Worm (Caenorhabditis elegans) whole organism, young adult: ENCODE measurements around the gene Y43C5B.3.

Source experiments
- B0261.1 ChIP-seq: sonication (generic microtip); optimal IDR thresholded peaks from 2 replicates; lab custom pipeline; 2016; ENCODE audit warnings: mild to moderate bottlenecking, missing genetic modification characterization, moderate library complexity, missing compliant biosample characterization
- C06A6.2 ChIP-seq: fragments of 200-800 bp; sonication (Bioruptor generic); conservative IDR thresholded peaks from 2 replicates; pipeline ENCODE4 v1.3.6; 2022; ENCODE audit warnings: missing genetic modification characterization, missing compliant biosample characterization
- F37B4.10 ChIP-seq: fragments of 200-800 bp; sonication (Bioruptor generic); IDR thresholded peaks from 2 replicates; pipeline ENCODE4 v1.3.6; 2022; ENCODE audit warnings: missing genetic modification characterization, missing compliant biosample characterization
- F52B5.7 ChIP-seq: sonication (generic microtip); optimal IDR thresholded peaks from 2 replicates; lab custom pipeline; 2016; ENCODE audit warnings: mild to moderate bottlenecking, missing genetic modification characterization, missing compliant biosample characterization
- F57A8.1 ChIP-seq: fragments of 200-800 bp; sonication (Bioruptor generic); optimal IDR thresholded peaks from 2 replicates; lab custom pipeline; 2018; ENCODE audit warnings: mild to moderate bottlenecking, missing genetic modification characterization, moderate library complexity, missing compliant biosample characterization
- F57C9.4 ChIP-seq: sonication (generic microtip); optimal IDR thresholded peaks from 2 replicates; lab custom pipeline; 2017; ENCODE audit warnings: mild to moderate bottlenecking, missing genetic modification characterization, missing compliant biosample characterization
- K12H6.12 ChIP-seq: fragments of 200-800 bp; sonication (Bioruptor generic); optimal IDR thresholded peaks from 2 replicates; lab custom pipeline; 2018; ENCODE audit warnings: mild to moderate bottlenecking, missing genetic modification characterization, missing compliant biosample characterization
- Y95B8A.8 ChIP-seq: fragments of 200-800 bp; sonication (Bioruptor generic); IDR thresholded peaks from 2 replicates; pipeline ENCODE4 v1.3.6; 2022; ENCODE audit warnings: missing genetic modification reagents, missing genetic modification characterization, missing compliant biosample characterization
- aptf-2 ChIP-seq: fragments of 200-800 bp; sonication (Bioruptor generic); conservative IDR thresholded peaks from 2 replicates; pipeline ENCODE4 v1.3.6; 2022; ENCODE audit warnings: missing genetic modification reagents, missing genetic modification characterization, missing compliant biosample characterization
- cebp-1 ChIP-seq, 2 experiments: fragments of 200-800 bp in 1 of 2; sonication (Bioruptor generic) in 1 of 2; sonication (generic microtip) in 1 of 2; IDR thresholded peaks in 1 of 2; optimal IDR thresholded peaks in 1 of 2; 2 replicates each; pipeline versions ENCODE4 v1.3.6 to Lab custom; 2017 to 2022; ENCODE audit warnings: missing compliant biosample characterization in 2 of 2, missing genetic modification characterization in 2 of 2, mild to moderate bottlenecking in 1 of 2, missing genetic modification reagents in 1 of 2, moderate library complexity in 1 of 2
- ceh-100 ChIP-seq: fragments of 200-800 bp; sonication (Bioruptor generic); IDR thresholded peaks from 2 replicates; pipeline ENCODE4 v1.3.6; 2022; ENCODE audit warnings: missing genetic modification reagents, missing genetic modification characterization, missing compliant biosample characterization
- chd-7 ChIP-seq: sonication (generic microtip); optimal IDR thresholded peaks from 2 replicates; lab custom pipeline; 2016; ENCODE audit warnings: mild to moderate bottlenecking, missing genetic modification characterization, moderate library complexity, missing compliant biosample characterization
- egl-18 ChIP-seq: fragments of 200-800 bp; sonication (Bioruptor generic); IDR thresholded peaks from 2 replicates; pipeline ENCODE4 v1.3.6; 2022; ENCODE audit warnings: missing genetic modification reagents, missing genetic modification characterization, missing compliant biosample characterization
- egl-44 ChIP-seq: fragments of 200-800 bp; sonication (Bioruptor generic); IDR thresholded peaks from 2 replicates; pipeline ENCODE4 v1.3.6; 2022; ENCODE audit warnings: missing genetic modification reagents, missing genetic modification characterization, missing compliant biosample characterization
- fkh-3 ChIP-seq: sonication (generic microtip); optimal IDR thresholded peaks from 2 replicates; lab custom pipeline; 2016; ENCODE audit warnings: mild to moderate bottlenecking, missing genetic modification characterization, missing compliant biosample characterization
- gei-17 ChIP-seq: fragments of 200-800 bp; sonication (Bioruptor generic); optimal IDR thresholded peaks from 2 replicates; lab custom pipeline; 2018; ENCODE audit warnings: mild to moderate bottlenecking, missing genetic modification characterization, missing compliant biosample characterization
- hmg-1.2 ChIP-seq: fragments of 200-800 bp; sonication (Bioruptor generic); IDR thresholded peaks from 2 replicates; pipeline ENCODE4 v1.3.6; 2022; ENCODE audit warnings: missing genetic modification reagents, missing genetic modification characterization, missing compliant biosample characterization
- hrde-1 ChIP-seq: sonication (generic microtip); optimal IDR thresholded peaks from 2 replicates; lab custom pipeline; 2016; ENCODE audit warnings: missing genetic modification characterization, mild to moderate bottlenecking, missing compliant biosample characterization, moderate library complexity, missing genotype, missing genetic modification reagents, borderline replicate concordance
- hsf-1 ChIP-seq: fragments of 200-800 bp; sonication (Bioruptor generic); IDR thresholded peaks from 2 replicates; pipeline ENCODE4 v1.3.6; 2022; ENCODE audit warnings: missing genetic modification reagents, missing genetic modification characterization, missing compliant biosample characterization
- lin-26 ChIP-seq: fragments of 200-800 bp; sonication (Bioruptor generic); IDR thresholded peaks from 2 replicates; pipeline ENCODE4 v1.3.6; 2022; ENCODE audit warnings: missing genetic modification reagents, missing genetic modification characterization, missing compliant biosample characterization
- lin-35 ChIP-seq, 3 experiments: fragments of 150-350 bp in 2 of 3; sonication (generic microtip) in 1 of 3; optimal IDR thresholded peaks; 2 replicates each; lab custom pipeline; 2014 to 2018; ENCODE audit warnings: missing biosample characterization in 3 of 3, missing genetic modification characterization in 3 of 3, missing genetic modification reagents in 3 of 3
- lin-40 ChIP-seq: sonication (generic microtip); optimal IDR thresholded peaks from 2 replicates; lab custom pipeline; 2016; ENCODE audit warnings: missing genetic modification characterization, mild to moderate bottlenecking, missing compliant biosample characterization, missing genotype, missing genetic modification reagents
- lir-1 ChIP-seq: fragments of 200-800 bp; sonication (Bioruptor generic); conservative IDR thresholded peaks from 2 replicates; pipeline ENCODE4 v1.3.6; 2022; ENCODE audit warnings: missing genetic modification reagents, missing genetic modification characterization, missing compliant biosample characterization
- madf-3 ChIP-seq: fragments of 200-800 bp; sonication (Bioruptor generic); IDR thresholded peaks from 2 replicates; pipeline ENCODE4 v1.3.6; 2022; ENCODE audit warnings: missing genetic modification reagents, missing genetic modification characterization, missing compliant biosample characterization
- mxl-1 ChIP-seq: sonication (generic microtip); optimal IDR thresholded peaks from 2 replicates; lab custom pipeline; 2016; ENCODE audit warnings: missing genetic modification characterization, missing compliant biosample characterization
- pha-4 ChIP-seq: fragments of 150-350 bp; sonication (generic microtip); optimal IDR thresholded peaks from 2 replicates; lab custom pipeline; 2014; ENCODE audit warnings: missing biosample characterization, missing genetic modification reagents, missing genetic modification characterization
- repo-1 ChIP-seq: sonication (generic microtip); optimal IDR thresholded peaks from 2 replicates; lab custom pipeline; 2017; ENCODE audit warnings: mild to moderate bottlenecking, missing genetic modification characterization, missing compliant biosample characterization
- snpc-3.4 ChIP-seq: sonication (generic microtip); optimal IDR thresholded peaks from 2 replicates; lab custom pipeline; 2017; ENCODE audit warnings: missing genetic modification characterization, mild to moderate bottlenecking, missing compliant biosample characterization, antibody characterized with exemption, moderate library complexity, missing genotype, missing genetic modification reagents
- sptf-2 ChIP-seq: fragments of 200-800 bp; sonication (Bioruptor generic); optimal IDR thresholded peaks from 2 replicates; lab custom pipeline; 2018; ENCODE audit warnings: mild to moderate bottlenecking, missing genetic modification characterization, missing compliant biosample characterization
- tbp1 ChIP-seq: fragments of 200-800 bp; sonication (Bioruptor generic); optimal IDR thresholded peaks from 2 replicates; lab custom pipeline; 2018; ENCODE audit warnings: mild to moderate bottlenecking, missing genetic modification characterization, missing compliant biosample characterization
- zfh-2 ChIP-seq: fragments of 200-800 bp; sonication (Bioruptor generic); conservative IDR thresholded peaks from 2 replicates; pipeline ENCODE4 v1.3.6; 2022; ENCODE audit warnings: missing genetic modification reagents, missing genetic modification characterization, missing compliant biosample characterization
- ztf-26 ChIP-seq: sonication (generic microtip); optimal IDR thresholded peaks from 2 replicates; lab custom pipeline; 2017; ENCODE audit warnings: missing genetic modification characterization, missing compliant biosample characterization
- ztf-3 ChIP-seq: fragments of 200-800 bp; sonication (Bioruptor generic); optimal IDR thresholded peaks from 2 replicates; lab custom pipeline; 2018; ENCODE audit warnings: mild to moderate bottlenecking, missing genetic modification characterization, missing compliant biosample characterization
- ztf-6 ChIP-seq: fragments of 200-800 bp; sonication (Bioruptor generic); IDR thresholded peaks from 2 replicates; pipeline ENCODE4 v1.3.6; 2022; ENCODE audit warnings: missing genetic modification reagents, missing genetic modification characterization, missing compliant biosample characterization

Gene Y43C5B.3

DNA sequence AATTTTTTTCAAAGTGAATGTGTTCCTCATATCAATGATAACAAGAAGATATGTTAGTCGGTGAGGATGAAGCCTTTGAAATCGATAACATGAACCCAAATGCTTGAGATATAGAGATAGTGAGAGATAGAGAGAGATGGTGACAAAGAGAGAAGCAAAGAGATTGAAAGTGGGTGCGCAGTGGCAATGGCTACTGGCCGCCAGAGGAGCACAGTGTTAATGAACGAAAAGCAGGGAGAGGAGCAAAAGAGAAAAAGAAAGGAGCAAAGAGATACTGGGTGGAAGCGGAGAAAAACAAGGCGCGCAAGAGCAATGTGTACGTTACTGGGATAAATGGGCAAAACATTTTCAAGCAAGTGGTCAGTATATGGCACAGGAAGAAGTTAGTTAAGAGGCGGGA, 5.8 kb upstream of the Y43C5B.3 start:
- no peak for TF ChIP-seq F57A8.1 (GFP tag; lab: Kevin White, UChicago)
- peak; percentile 47; the same call in 1 of the 2 replicates for TF ChIP-seq zfh-2
- peak; percentile 40 for TF ChIP-seq K12H6.12 (tag; lab: Kevin White, UChicago)
- peak in 1 of 3 experiments; percentile 52 for TF ChIP-seq lin-35 (GFP tag; optimal IDR thresholded peaks at IDR 0.05; lab: Kevin White, UChicago)
- no peak for TF ChIP-seq aptf-2
- peak; percentile 5 for TF ChIP-seq chd-7 (tag; lab: Kevin White, UChicago)

DNA sequence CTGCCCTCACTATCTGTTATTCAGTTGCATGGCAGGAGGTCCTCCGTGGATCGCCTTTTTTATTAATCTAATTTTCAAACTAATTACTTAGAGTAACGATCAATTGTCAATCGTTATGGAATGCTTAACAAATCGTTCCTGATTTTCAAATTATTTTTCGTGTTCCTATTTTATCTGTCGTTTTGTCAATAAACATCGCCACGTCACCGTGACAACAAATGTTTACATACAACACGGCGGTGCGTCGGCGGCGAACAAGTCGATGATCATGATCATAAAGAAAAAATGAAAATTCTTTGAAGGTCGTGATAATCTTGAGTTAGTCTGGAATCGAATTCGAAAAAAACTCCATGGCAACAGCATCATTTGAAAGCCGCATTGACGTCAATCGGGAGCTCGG, 4.9 kb upstream of the Y43C5B.3 start:
- TF ChIP-seq lir-1 (GFP tag; lab: Robert Waterston, UW) (no peak), hrde-1 (tag; lab: Kevin White, UChicago) (no peak), lin-26 (GFP tag; lab: Robert Waterston, UW) (no peak), sptf-2 (GFP tag; lab: Kevin White, UChicago) (no peak)

DNA sequence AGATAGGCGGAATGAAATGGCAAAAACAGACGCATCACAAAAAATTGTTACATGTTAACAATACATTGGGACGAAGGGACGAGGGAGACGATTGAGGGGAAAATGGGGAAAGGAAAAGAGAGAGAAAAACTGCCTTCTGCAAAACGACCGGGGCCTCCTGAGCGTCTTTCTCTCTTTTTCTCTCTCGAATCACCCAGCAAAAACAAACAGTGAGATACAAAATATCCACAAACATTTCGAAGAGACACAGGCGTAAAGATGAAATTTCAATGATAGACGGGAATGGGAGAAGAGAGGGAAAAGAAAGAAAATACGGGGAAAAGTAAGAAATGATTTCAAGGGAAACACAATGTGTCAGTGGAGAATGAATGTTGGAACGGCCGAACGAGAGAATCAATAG, 4.4 kb upstream of the Y43C5B.3 start:
- TF ChIP-seq hmg-1.2 (GFP tag; lab: Robert Waterston, UW) = peak; percentile 56; the same call in 1 of the 2 replicates
- TF ChIP-seq ztf-3 (GFP tag; lab: Kevin White, UChicago) = no peak
- TF ChIP-seq lin-40 = peak; percentile 5
- TF ChIP-seq K12H6.12 (tag; lab: Kevin White, UChicago) = peak; percentile 43

DNA sequence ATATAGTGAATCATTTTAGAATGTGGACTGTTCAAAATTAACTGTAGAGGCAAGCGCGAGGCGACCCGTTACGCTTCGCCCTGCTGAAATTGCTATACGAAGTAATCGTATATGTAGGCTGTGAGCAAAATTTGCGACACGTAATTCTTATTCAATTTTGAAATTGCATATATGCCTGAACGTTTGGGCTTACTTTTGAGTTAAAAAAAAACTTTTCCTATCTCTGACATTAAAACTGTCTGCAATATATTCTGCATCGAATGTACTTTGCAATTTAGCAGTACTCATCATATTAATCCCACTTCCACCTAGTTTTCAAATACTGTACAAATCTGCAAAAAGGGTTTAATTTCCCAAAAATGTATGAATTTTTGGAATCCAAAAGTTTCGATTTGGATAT, 3.4 kb upstream of the Y43C5B.3 start:
- no peak for TF ChIP-seq B0261.1 (tag; lab: Kevin White, UChicago)
- TF ChIP-seq F57A8.1 (GFP tag; lab: Kevin White, UChicago) = no peak
- no peak for TF ChIP-seq ztf-6
- no peak for TF ChIP-seq lin-35 (GFP tag; optimal IDR thresholded peaks at IDR 0.05; lab: Kevin White, UChicago)
- no peak for TF ChIP-seq madf-3 (GFP tag; lab: Robert Waterston, UW)
- TF ChIP-seq cebp-1 (GFP tag; IDR thresholded peaks at IDR 0.05; lab: Robert Waterston, UW) = no peak
- no peak for TF ChIP-seq cebp-1 (tag; optimal IDR thresholded peaks at IDR 0.05; lab: Kevin White, UChicago)
- no peak for TF ChIP-seq egl-18 (GFP tag; lab: Robert Waterston, UW)
- no peak for TF ChIP-seq ceh-100
- no peak for TF ChIP-seq mxl-1 (tag; lab: Kevin White, UChicago)
- no peak for TF ChIP-seq F52B5.7 (tag; lab: Kevin White, UChicago)
- no peak for TF ChIP-seq tbp1

DNA sequence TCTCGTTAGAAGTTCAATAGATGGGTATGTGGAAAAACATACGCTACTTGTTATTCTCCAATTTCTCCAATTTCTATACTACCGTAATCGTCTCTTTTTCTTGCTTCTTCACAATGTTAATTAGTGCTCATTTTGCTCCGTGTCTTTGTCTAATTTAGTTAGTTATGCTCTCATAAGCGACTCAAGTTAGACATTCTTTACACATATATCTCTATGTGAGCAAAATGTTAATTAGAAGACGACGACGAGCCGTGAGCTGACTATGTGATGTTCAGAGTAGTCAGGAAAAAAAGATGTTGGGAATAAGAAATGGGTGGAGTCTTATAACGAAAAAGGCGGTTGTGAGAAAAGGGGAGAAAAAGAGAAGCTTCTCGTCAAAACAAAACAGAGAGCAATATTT, 2.9 kb upstream of the Y43C5B.3 start:
- TF ChIP-seq ztf-6 (no peak), B0261.1 (tag; lab: Kevin White, UChicago) (no peak), F37B4.10 (no peak), Y95B8A.8 (GFP tag; lab: Robert Waterston, UW) (no peak), F57C9.4 (tag; lab: Kevin White, UChicago) (no peak), snpc-3.4 (no peak), repo-1 (tag; lab: Kevin White, UChicago) (no peak), ztf-3 (GFP tag; lab: Kevin White, UChicago) (no peak), tbp1 (no peak), cebp-1 (GFP tag; IDR thresholded peaks at IDR 0.05; lab: Robert Waterston, UW) (no peak), cebp-1 (tag; optimal IDR thresholded peaks at IDR 0.05; lab: Kevin White, UChicago) (no peak), hsf-1 (GFP tag; lab: Robert Waterston, UW) (no peak), pha-4 (tag; lab: Kevin White, UChicago) (no peak), lin-35 (GFP tag; optimal IDR thresholded peaks at IDR 0.05; lab: Kevin White, UChicago) (no peak), ztf-26 (no peak), egl-44 (GFP tag; lab: Robert Waterston, UW) (no peak), gei-17 (no peak), fkh-3 (tag; lab: Kevin White, UChicago) (no peak), C06A6.2 (GFP tag; lab: Robert Waterston, UW) (no peak)
